Worm (Caenorhabditis elegans) whole organism, young adult: ENCODE results near the gene rps-12.

Experiments used
- B0019.2 ChIP-seq: fragments of 200-800 bp; sonication (Bioruptor generic); conservative IDR thresholded peaks from 2 replicates; pipeline ENCODE4 v1.3.6; 2022; ENCODE audit warnings: missing genetic modification reagents, missing genetic modification characterization, missing compliant biosample characterization
- B0261.1 ChIP-seq: sonication (generic microtip); optimal IDR thresholded peaks from 2 replicates; lab custom pipeline; 2016; ENCODE audit warnings: mild to moderate bottlenecking, missing genetic modification characterization, moderate library complexity, missing compliant biosample characterization
- B0336.3 ChIP-seq: fragments of 200-800 bp; sonication (Bioruptor generic); IDR thresholded peaks from 2 replicates; pipeline ENCODE4 v1.3.6; 2022; ENCODE audit warnings: missing genetic modification characterization, missing compliant biosample characterization
- F39B2.1 ChIP-seq: fragments of 200-800 bp; sonication (Bioruptor generic); IDR thresholded peaks from 2 replicates; pipeline ENCODE4 v1.3.6; 2022; ENCODE audit warnings: missing genetic modification reagents, missing genetic modification characterization, missing compliant biosample characterization
- F49E8.2 ChIP-seq: sonication (generic microtip); optimal IDR thresholded peaks from 3 replicates; lab custom pipeline; 2017; ENCODE audit warnings: missing genetic modification characterization, mild to moderate bottlenecking, missing compliant biosample characterization, antibody characterized with exemption, moderate library complexity; ENCODE audit not compliant: insufficient read depth
- F52B5.7 ChIP-seq: sonication (generic microtip); optimal IDR thresholded peaks from 2 replicates; lab custom pipeline; 2016; ENCODE audit warnings: mild to moderate bottlenecking, missing genetic modification characterization, missing compliant biosample characterization
- F57C9.4 ChIP-seq: sonication (generic microtip); optimal IDR thresholded peaks from 2 replicates; lab custom pipeline; 2017; ENCODE audit warnings: mild to moderate bottlenecking, missing genetic modification characterization, missing compliant biosample characterization
- T26A5.8 ChIP-seq: sonication (generic microtip); optimal IDR thresholded peaks from 2 replicates; lab custom pipeline; 2016; ENCODE audit warnings: missing genetic modification characterization, missing compliant biosample characterization
- Y53F4B.3 ChIP-seq: fragments of 200-800 bp; sonication (Bioruptor generic); IDR thresholded peaks from 2 replicates; pipeline ENCODE4 v1.3.6; 2022; ENCODE audit warnings: missing genetic modification reagents, missing genetic modification characterization, missing compliant biosample characterization
- Y67H2A.10 ChIP-seq: fragments of 200-800 bp; sonication (Bioruptor generic); conservative IDR thresholded peaks from 2 replicates; pipeline ENCODE4 v1.3.6; 2022; ENCODE audit warnings: missing genetic modification reagents, missing genetic modification characterization, missing compliant biosample characterization
- Y79H2A.3 ChIP-seq: fragments of 200-800 bp; sonication (Bioruptor generic); conservative IDR thresholded peaks from 2 replicates; pipeline ENCODE4 v1.3.6; 2022; ENCODE audit warnings: missing genetic modification reagents, missing genetic modification characterization, missing compliant biosample characterization
- ZK185.1 ChIP-seq: sonication (generic microtip); optimal IDR thresholded peaks from 2 replicates; lab custom pipeline; 2016; ENCODE audit warnings: mild to moderate bottlenecking, missing genetic modification characterization, missing compliant biosample characterization; ENCODE audit not compliant: poor library complexity, severe bottlenecking
- ama-1 ChIP-seq, 3 experiments: fragments of 150-350 bp in 1 of 3; sonication (generic microtip) in 2 of 3; optimal IDR thresholded peaks; 2 replicates each; lab custom pipeline; 2014 to 2018; ENCODE audit warnings: missing biosample characterization in 2 of 3, missing genetic modification characterization in 2 of 3, missing genetic modification reagents in 2 of 3
- aptf-3 ChIP-seq: fragments of 200-800 bp; sonication (Bioruptor generic); IDR thresholded peaks from 2 replicates; pipeline ENCODE4 v1.3.6; 2022; ENCODE audit warnings: missing genetic modification characterization, missing compliant biosample characterization
- attf-3 ChIP-seq: fragments of 200-800 bp; sonication (Bioruptor generic); conservative IDR thresholded peaks from 2 replicates; pipeline ENCODE4 v1.3.6; 2022; ENCODE audit warnings: missing genetic modification reagents, missing genetic modification characterization, missing compliant biosample characterization
- ceh-100 ChIP-seq: fragments of 200-800 bp; sonication (Bioruptor generic); IDR thresholded peaks from 2 replicates; pipeline ENCODE4 v1.3.6; 2022; ENCODE audit warnings: missing genetic modification reagents, missing genetic modification characterization, missing compliant biosample characterization
- ceh-27 ChIP-seq: fragments of 200-800 bp; sonication (Bioruptor generic); optimal IDR thresholded peaks from 2 replicates; lab custom pipeline; 2018; ENCODE audit warnings: mild to moderate bottlenecking, missing genetic modification characterization, moderate library complexity, missing compliant biosample characterization
- ceh-40 ChIP-seq: fragments of 200-800 bp; sonication (Bioruptor generic); IDR thresholded peaks from 2 replicates; pipeline ENCODE4 v1.3.6; 2022; ENCODE audit warnings: missing genetic modification characterization, missing compliant biosample characterization
- ceh-58 ChIP-seq: fragments of 200-800 bp; sonication (Bioruptor generic); IDR thresholded peaks from 2 replicates; pipeline ENCODE4 v1.3.6; 2022; ENCODE audit warnings: missing genetic modification characterization, missing compliant biosample characterization
- ceh-79 ChIP-seq: sonication (generic microtip); optimal IDR thresholded peaks from 2 replicates; lab custom pipeline; 2017; ENCODE audit warnings: mild to moderate bottlenecking, missing genetic modification characterization, missing compliant biosample characterization
- ceh-91 ChIP-seq: fragments of 200-800 bp; sonication (Bioruptor generic); IDR thresholded peaks from 2 replicates; pipeline ENCODE4 v1.3.6; 2022; ENCODE audit warnings: missing genetic modification reagents, missing genetic modification characterization, missing compliant biosample characterization
- dox-1 ChIP-seq: fragments of 200-800 bp; sonication (Bioruptor generic); IDR thresholded peaks from 2 replicates; pipeline ENCODE4 v1.3.6; 2022; ENCODE audit warnings: missing genetic modification reagents, missing genetic modification characterization, missing compliant biosample characterization
- efl-1 ChIP-seq: fragments of 150-350 bp; optimal IDR thresholded peaks from 2 replicates; lab custom pipeline; 2014; ENCODE audit warnings: missing biosample characterization, missing genetic modification reagents, missing genetic modification characterization
- egl-18 ChIP-seq: fragments of 200-800 bp; sonication (Bioruptor generic); IDR thresholded peaks from 2 replicates; pipeline ENCODE4 v1.3.6; 2022; ENCODE audit warnings: missing genetic modification reagents, missing genetic modification characterization, missing compliant biosample characterization
- egrh-3 ChIP-seq: fragments of 200-800 bp; sonication (Bioruptor generic); IDR thresholded peaks from 2 replicates; pipeline ENCODE4 v1.3.6; 2022; ENCODE audit warnings: missing genetic modification reagents, missing genetic modification characterization, missing compliant biosample characterization
- ekl-4 ChIP-seq: fragments of 200-800 bp; sonication (Bioruptor generic); IDR thresholded peaks from 2 replicates; pipeline ENCODE4 v1.3.6; 2022; ENCODE audit warnings: missing genetic modification reagents, missing genetic modification characterization, missing compliant biosample characterization
- ets-4 ChIP-seq: fragments of 200-800 bp; sonication (Bioruptor generic); optimal IDR thresholded peaks from 2 replicates; lab custom pipeline; 2018; ENCODE audit warnings: mild to moderate bottlenecking, missing genetic modification characterization, missing compliant biosample characterization
- fkh-3 ChIP-seq: sonication (generic microtip); optimal IDR thresholded peaks from 2 replicates; lab custom pipeline; 2016; ENCODE audit warnings: mild to moderate bottlenecking, missing genetic modification characterization, missing compliant biosample characterization
- hlh-26 ChIP-seq: fragments of 200-800 bp; sonication (Bioruptor generic); conservative IDR thresholded peaks from 2 replicates; pipeline ENCODE4 v1.3.6; 2022; ENCODE audit warnings: missing genetic modification reagents, missing genetic modification characterization, missing compliant biosample characterization
- hrde-1 ChIP-seq: sonication (generic microtip); optimal IDR thresholded peaks from 2 replicates; lab custom pipeline; 2016; ENCODE audit warnings: missing genetic modification characterization, mild to moderate bottlenecking, missing compliant biosample characterization, moderate library complexity, missing genotype, missing genetic modification reagents, borderline replicate concordance
- let-526 ChIP-seq: fragments of 200-800 bp; sonication (Bioruptor generic); IDR thresholded peaks from 2 replicates; pipeline ENCODE4 v1.3.6; 2022; ENCODE audit warnings: missing genetic modification reagents, missing genetic modification characterization, missing compliant biosample characterization
- lin-40 ChIP-seq: sonication (generic microtip); optimal IDR thresholded peaks from 2 replicates; lab custom pipeline; 2016; ENCODE audit warnings: missing genetic modification characterization, mild to moderate bottlenecking, missing compliant biosample characterization, missing genotype, missing genetic modification reagents
- lir-1 ChIP-seq: fragments of 200-800 bp; sonication (Bioruptor generic); conservative IDR thresholded peaks from 2 replicates; pipeline ENCODE4 v1.3.6; 2022; ENCODE audit warnings: missing genetic modification reagents, missing genetic modification characterization, missing compliant biosample characterization
- nhr-27 ChIP-seq: fragments of 200-800 bp; sonication (Bioruptor generic); optimal IDR thresholded peaks from 2 replicates; lab custom pipeline; 2018; ENCODE audit warnings: mild to moderate bottlenecking, missing genetic modification characterization, moderate library complexity, missing compliant biosample characterization
- nhr-80 ChIP-seq: sonication (generic microtip); optimal IDR thresholded peaks from 2 replicates; lab custom pipeline; 2016; ENCODE audit warnings: missing genetic modification characterization, missing compliant biosample characterization
- nhr-90 ChIP-seq: sonication (generic microtip); optimal IDR thresholded peaks from 2 replicates; lab custom pipeline; 2016; ENCODE audit warnings: missing genotype, mild to moderate bottlenecking, missing genetic modification characterization, missing compliant biosample characterization
- pbrm-1 ChIP-seq: fragments of 200-800 bp; sonication (Bioruptor generic); IDR thresholded peaks from 2 replicates; pipeline ENCODE4 v1.3.6; 2022; ENCODE audit warnings: missing genetic modification reagents, missing genetic modification characterization, missing compliant biosample characterization
- pha-4 ChIP-seq: fragments of 150-350 bp; sonication (generic microtip); optimal IDR thresholded peaks from 2 replicates; lab custom pipeline; 2014; ENCODE audit warnings: missing biosample characterization, missing genetic modification reagents, missing genetic modification characterization
- rcor-1 ChIP-seq: fragments of 200-800 bp; sonication (Bioruptor generic); IDR thresholded peaks from 2 replicates; pipeline ENCODE4 v1.3.6; 2022; ENCODE audit warnings: missing genetic modification reagents, missing genetic modification characterization, missing compliant biosample characterization
- sdz-38 ChIP-seq: sonication (generic microtip); optimal IDR thresholded peaks from 2 replicates; lab custom pipeline; 2016; ENCODE audit warnings: missing genotype, missing genetic modification characterization, missing compliant biosample characterization
- snpc-1.3 ChIP-seq: sonication (generic microtip); optimal IDR thresholded peaks from 2 replicates; lab custom pipeline; 2017; ENCODE audit warnings: missing genetic modification characterization, mild to moderate bottlenecking, missing compliant biosample characterization, antibody characterized with exemption, moderate library complexity, missing genotype, missing genetic modification reagents; ENCODE audit not compliant: insufficient read depth
- somi-1 ChIP-seq: fragments of 200-800 bp; sonication (Bioruptor generic); optimal IDR thresholded peaks from 2 replicates; lab custom pipeline; 2018; ENCODE audit warnings: mild to moderate bottlenecking, missing genetic modification characterization, missing compliant biosample characterization
- sptf-2 ChIP-seq: fragments of 200-800 bp; sonication (Bioruptor generic); optimal IDR thresholded peaks from 2 replicates; lab custom pipeline; 2018; ENCODE audit warnings: mild to moderate bottlenecking, missing genetic modification characterization, missing compliant biosample characterization
- tlf-1 ChIP-seq: fragments of 200-800 bp; sonication (Bioruptor generic); optimal IDR thresholded peaks from 2 replicates; lab custom pipeline; 2018; ENCODE audit warnings: mild to moderate bottlenecking, missing genetic modification characterization, missing compliant biosample characterization
- xnd-1 ChIP-seq: sonication (generic microtip); optimal IDR thresholded peaks from 2 replicates; lab custom pipeline; 2016; ENCODE audit warnings: missing genotype, missing genetic modification reagents, missing genetic modification characterization, missing compliant biosample characterization
- ztf-28 ChIP-seq: fragments of 200-800 bp; sonication (Bioruptor generic); IDR thresholded peaks from 2 replicates; pipeline ENCODE4 v1.3.6; 2022; ENCODE audit warnings: missing genetic modification reagents, missing genetic modification characterization, missing compliant biosample characterization
- ztf-3 ChIP-seq: fragments of 200-800 bp; sonication (Bioruptor generic); optimal IDR thresholded peaks from 2 replicates; lab custom pipeline; 2018; ENCODE audit warnings: mild to moderate bottlenecking, missing genetic modification characterization, missing compliant biosample characterization
- ztf-6 ChIP-seq: fragments of 200-800 bp; sonication (Bioruptor generic); IDR thresholded peaks from 2 replicates; pipeline ENCODE4 v1.3.6; 2022; ENCODE audit warnings: missing genetic modification reagents, missing genetic modification characterization, missing compliant biosample characterization

The rps-12 gene

ce11 chrIII:5678935-5679334 is at the start of gene rps-12, which contains the start of gene ska-3:
Gene rps-12, plus strand, starts transcription at chrIII:5679298.
Gene ska-3, minus strand, starts transcription at chrIII:5679005.
- TF ChIP-seq F52B5.7 (tag; lab: Kevin White, UChicago): peak; percentile 66
- TF ChIP-seq tlf-1 (GFP tag; lab: Kevin White, UChicago): peak; percentile 96
- TF ChIP-seq Y53F4B.3 (GFP tag; lab: Robert Waterston, UW): 0 out of 2 replicates have a peak, but pooled peaks have one; percentile 23
- TF ChIP-seq ceh-40: no peak
- peak; percentile 86 for TF ChIP-seq ztf-6 (GFP tag; lab: Robert Waterston, UW)
- TF ChIP-seq T26A5.8 (tag; lab: Kevin White, UChicago): no peak
- peak; percentile 88 for TF ChIP-seq snpc-1.3 (tag; lab: Kevin White, UChicago)
- peak; percentile 52; the same call in 1 of the 2 replicates for TF ChIP-seq ztf-28
- TF ChIP-seq pbrm-1 (GFP tag; lab: Robert Waterston, UW): peak; percentile 96
- peak; percentile 7 for TF ChIP-seq ama-1 (optimal IDR thresholded peaks at IDR 0.05; lab: Kevin White, UChicago)
- no peak for TF ChIP-seq ama-1 (GFP tag; optimal IDR thresholded peaks at IDR 0.05; lab: Kevin White, UChicago)
- peak; percentile 82 for TF ChIP-seq attf-3 (GFP tag; lab: Robert Waterston, UW)
- no peak for TF ChIP-seq nhr-27 (tag; lab: Kevin White, UChicago)
- peak; percentile 97 for TF ChIP-seq ZK185.1
- peak; percentile 16 for TF ChIP-seq B0261.1
- no peak for TF ChIP-seq aptf-3 (GFP tag; lab: Robert Waterston, UW)
- peak; percentile 73 for TF ChIP-seq xnd-1 (tag; lab: Kevin White, UChicago)
- TF ChIP-seq lin-40: peak; percentile 97
- peak; percentile 42; the same call in 1 of the 2 replicates for TF ChIP-seq egrh-3 (GFP tag; lab: Robert Waterston, UW)
- TF ChIP-seq B0019.2 (GFP tag; lab: Robert Waterston, UW): peak; percentile 81
- TF ChIP-seq let-526 (GFP tag; lab: Robert Waterston, UW): peak; percentile 96
- TF ChIP-seq sdz-38: no peak
- peak; percentile 22 for TF ChIP-seq ztf-3 (GFP tag; lab: Kevin White, UChicago)
- peak; percentile 97 for TF ChIP-seq dox-1 (GFP tag; lab: Robert Waterston, UW)
- no peak for TF ChIP-seq ceh-58 (GFP tag; lab: Robert Waterston, UW)
- no peak for TF ChIP-seq sptf-2 (GFP tag; lab: Kevin White, UChicago)
- TF ChIP-seq ets-4: no peak
- no peak for TF ChIP-seq F57C9.4 (tag; lab: Kevin White, UChicago)
- TF ChIP-seq hlh-26 (GFP tag; lab: Robert Waterston, UW): no peak
- peak; percentile 96 for TF ChIP-seq ekl-4
- TF ChIP-seq ceh-79 (tag; lab: Kevin White, UChicago): no peak
- TF ChIP-seq Y67H2A.10 (GFP tag; lab: Robert Waterston, UW): peak; percentile 82
- 0 out of 2 replicates have a peak, but pooled peaks have one; percentile 55 for TF ChIP-seq F39B2.1 (GFP tag; lab: Robert Waterston, UW)
- TF ChIP-seq hrde-1 (tag; lab: Kevin White, UChicago): peak; percentile 57
- TF ChIP-seq B0336.3 (GFP tag; lab: Robert Waterston, UW): peak; percentile 80
- peak; percentile 93 for TF ChIP-seq F49E8.2 (tag; lab: Kevin White, UChicago)
- peak; percentile 99 for TF ChIP-seq pha-4 (tag; lab: Kevin White, UChicago)
- TF ChIP-seq Y79H2A.3: peak; percentile 69
- TF ChIP-seq fkh-3 (tag; lab: Kevin White, UChicago): no peak
- TF ChIP-seq ceh-100: peak; percentile 83
- peak; percentile 94 for TF ChIP-seq ceh-27 (GFP tag; lab: Kevin White, UChicago)
- TF ChIP-seq lir-1: peak; percentile 95
- TF ChIP-seq egl-18 (GFP tag; lab: Robert Waterston, UW): peak; percentile 89
- TF ChIP-seq somi-1 (GFP tag; lab: Kevin White, UChicago): peak; percentile 85
- peak; percentile 26 for TF ChIP-seq nhr-90 (tag; lab: Kevin White, UChicago)
- peak; percentile 83 for TF ChIP-seq nhr-80
- peak; percentile 93 for TF ChIP-seq efl-1 (GFP tag; lab: Kevin White, UChicago)
- TF ChIP-seq ceh-91 (GFP tag; lab: Robert Waterston, UW): peak; percentile 87
- peak; percentile 96 for TF ChIP-seq rcor-1 (GFP tag; lab: Robert Waterston, UW)
